Worm (Caenorhabditis elegans) whole organism, mixed stage, embryonic: ENCODE data around the gene cdr-6.

ENCODE experiments used
- bed-3 ChIP-seq: fragments of 200-800 bp; sonication (Bioruptor generic); optimal IDR thresholded peaks from 3 replicates; lab custom pipeline; 2018; ENCODE audit warnings: mild to moderate bottlenecking, missing genetic modification characterization, moderate library complexity, missing compliant biosample characterization
- blmp-1 ChIP-seq: fragments of 150-350 bp; optimal IDR thresholded peaks from 2 replicates; lab custom pipeline; 2014; ENCODE audit warnings: missing biosample characterization, missing genetic modification characterization
- ceh-39 ChIP-seq: fragments of 150-350 bp; optimal IDR thresholded peaks from 2 replicates; lab custom pipeline; 2014; ENCODE audit warnings: missing biosample characterization, missing genetic modification characterization
- ceh-43 ChIP-seq: fragments of 200-800 bp; sonication (Bioruptor generic); optimal IDR thresholded peaks from 2 replicates; lab custom pipeline; 2018; ENCODE audit warnings: mild to moderate bottlenecking, missing genetic modification characterization, moderate library complexity, missing compliant biosample characterization
- ceh-83 ChIP-seq: fragments of 200-800 bp; sonication (Bioruptor generic); optimal IDR thresholded peaks from 2 replicates; lab custom pipeline; 2018; ENCODE audit warnings: mild to moderate bottlenecking, missing genetic modification characterization, missing compliant biosample characterization
- ces-1 ChIP-seq: fragments of 150-350 bp; optimal IDR thresholded peaks from 2 replicates; lab custom pipeline; 2014; ENCODE audit warnings: missing biosample characterization, missing genetic modification reagents, missing genetic modification characterization
- cnd-1 ChIP-seq: fragments of 200-800 bp; sonication (Bioruptor generic); optimal IDR thresholded peaks from 2 replicates; lab custom pipeline; 2018; ENCODE audit warnings: mild to moderate bottlenecking, missing genetic modification characterization, missing compliant biosample characterization
- drap-1 ChIP-seq: fragments of 200-800 bp; sonication (Bioruptor generic); optimal IDR thresholded peaks from 3 replicates; lab custom pipeline; 2018; ENCODE audit warnings: mild to moderate bottlenecking, missing genetic modification characterization, missing compliant biosample characterization
- elt-1 ChIP-seq: sonication (generic microtip); optimal IDR thresholded peaks from 2 replicates; lab custom pipeline; 2017; ENCODE audit warnings: missing genetic modification characterization, mild to moderate bottlenecking, missing compliant biosample characterization, antibody characterized with exemption, moderate library complexity, borderline replicate concordance; ENCODE audit not compliant: insufficient read depth
- elt-3 ChIP-seq: fragments of 150-350 bp; optimal IDR thresholded peaks from 2 replicates; lab custom pipeline; 2014; ENCODE audit warnings: missing biosample characterization, missing genetic modification characterization
- flh-1 ChIP-seq: fragments of 200-800 bp; sonication (Bioruptor generic); optimal IDR thresholded peaks from 2 replicates; lab custom pipeline; 2018; ENCODE audit warnings: mild to moderate bottlenecking, missing genetic modification characterization, moderate library complexity, missing compliant biosample characterization
- ham-2 ChIP-seq: fragments of 200-800 bp; sonication (Bioruptor generic); optimal IDR thresholded peaks from 2 replicates; lab custom pipeline; 2018; ENCODE audit warnings: mild to moderate bottlenecking, missing genetic modification characterization, missing compliant biosample characterization
- lin-32 ChIP-seq: fragments of 200-800 bp; sonication (Bioruptor generic); optimal IDR thresholded peaks from 2 replicates; lab custom pipeline; 2018; ENCODE audit warnings: mild to moderate bottlenecking, missing genetic modification characterization, missing compliant biosample characterization
- lsy-2 ChIP-seq: fragments of 150-350 bp; optimal IDR thresholded peaks from 2 replicates; lab custom pipeline; 2014; ENCODE audit warnings: missing biosample characterization, missing genetic modification characterization
- mab-5 ChIP-seq: fragments of 150-350 bp; optimal IDR thresholded peaks from 2 replicates; lab custom pipeline; 2014; ENCODE audit warnings: missing biosample characterization, missing genetic modification characterization
- mep-1 ChIP-seq: fragments of 150-350 bp; optimal IDR thresholded peaks from 2 replicates; lab custom pipeline; 2017; ENCODE audit warnings: missing biosample characterization, missing genetic modification reagents, missing genetic modification characterization, inconsistent platforms
- nhr-12 ChIP-seq: fragments of 150-350 bp; optimal IDR thresholded peaks from 2 replicates; lab custom pipeline; 2014; ENCODE audit warnings: missing biosample characterization, missing genetic modification characterization
- nhr-2 ChIP-seq: fragments of 150-350 bp; optimal IDR thresholded peaks from 2 replicates; lab custom pipeline; 2014; ENCODE audit warnings: missing biosample characterization, missing genetic modification characterization
- nhr-237 ChIP-seq: fragments of 150-350 bp; optimal IDR thresholded peaks from 2 replicates; lab custom pipeline; 2014; ENCODE audit warnings: missing biosample characterization, missing genetic modification characterization
- nhr-28 ChIP-seq: fragments of 150-350 bp; optimal IDR thresholded peaks from 2 replicates; lab custom pipeline; 2014; ENCODE audit warnings: missing biosample characterization, missing genetic modification characterization
- nhr-76 ChIP-seq: sonication (generic microtip); optimal IDR thresholded peaks from 2 replicates; lab custom pipeline; 2017; ENCODE audit warnings: missing biosample characterization, missing genetic modification characterization
- sem-2 ChIP-seq: fragments of 200-800 bp; sonication (Bioruptor generic); optimal IDR thresholded peaks from 2 replicates; lab custom pipeline; 2018; ENCODE audit warnings: mild to moderate bottlenecking, missing genetic modification characterization, missing compliant biosample characterization
- snpc-4 ChIP-seq: fragments of 150-350 bp; optimal IDR thresholded peaks from 2 replicates; lab custom pipeline; 2014; ENCODE audit warnings: missing biosample characterization, missing genetic modification characterization
- sptf-1 ChIP-seq: sonication (generic microtip); optimal IDR thresholded peaks from 2 replicates; lab custom pipeline; 2017; ENCODE audit warnings: mild to moderate bottlenecking, missing genetic modification characterization, moderate library complexity, missing compliant biosample characterization
- tbx-8 ChIP-seq: fragments of 200-800 bp; sonication (Bioruptor generic); optimal IDR thresholded peaks from 2 replicates; lab custom pipeline; 2018; ENCODE audit warnings: mild to moderate bottlenecking, missing genetic modification characterization, moderate library complexity, missing compliant biosample characterization
- unc-120 ChIP-seq: sonication (generic microtip); optimal IDR thresholded peaks from 2 replicates; lab custom pipeline; 2017; ENCODE audit warnings: missing genetic modification characterization, missing compliant biosample characterization; ENCODE audit not compliant: poor library complexity, severe bottlenecking
- unc-39 ChIP-seq: fragments of 150-350 bp; optimal IDR thresholded peaks from 2 replicates; lab custom pipeline; 2014; ENCODE audit warnings: missing biosample characterization, missing genetic modification characterization
- unc-62 ChIP-seq: fragments of 150-350 bp; optimal IDR thresholded peaks from 2 replicates; lab custom pipeline; 2014; ENCODE audit warnings: missing biosample characterization, missing genetic modification reagents, missing genetic modification characterization
- zip-8 ChIP-seq: fragments of 150-350 bp; optimal IDR thresholded peaks from 2 replicates; lab custom pipeline; 2014; ENCODE audit warnings: missing biosample characterization, missing genetic modification characterization

Gene cdr-6

DNA sequence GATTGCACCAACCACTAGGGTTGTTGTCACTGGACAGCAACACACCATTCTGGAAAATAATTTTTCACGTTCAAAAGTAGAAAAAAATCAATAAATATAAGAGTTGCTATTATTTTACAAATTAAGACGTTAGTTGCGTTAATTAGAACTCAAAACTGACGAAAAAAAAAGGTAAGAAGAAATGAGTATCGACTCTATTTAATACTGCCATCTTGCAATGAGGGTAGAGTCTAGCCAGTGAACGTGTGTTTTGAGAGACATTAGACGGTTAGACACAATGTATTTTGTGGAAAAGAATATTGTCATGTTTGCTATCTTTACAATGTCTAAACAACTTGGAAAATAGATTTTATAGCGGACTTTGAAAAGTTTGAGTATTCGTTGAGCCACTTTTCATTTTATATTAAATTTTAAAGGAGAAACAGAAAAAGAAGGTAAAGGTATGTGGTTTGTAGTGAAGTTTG is at the start of gene cdr-6:
TSS of gene cdr-6 (minus strand) at position 51 of the 464 bp plus-strand sequence.
- no peak for TF ChIP-seq unc-120 (tag; lab: Kevin White, UChicago)
- TF ChIP-seq ces-1 (GFP tag; lab: Kevin White, UChicago): peak; percentile 22
- TF ChIP-seq nhr-237 (tag; lab: Kevin White, UChicago): no peak
- no peak for TF ChIP-seq elt-3 (tag; lab: Kevin White, UChicago)
- TF ChIP-seq ham-2 (GFP tag; lab: Kevin White, UChicago): no peak
- TF ChIP-seq nhr-28 (tag; lab: Kevin White, UChicago): no peak

DNA sequence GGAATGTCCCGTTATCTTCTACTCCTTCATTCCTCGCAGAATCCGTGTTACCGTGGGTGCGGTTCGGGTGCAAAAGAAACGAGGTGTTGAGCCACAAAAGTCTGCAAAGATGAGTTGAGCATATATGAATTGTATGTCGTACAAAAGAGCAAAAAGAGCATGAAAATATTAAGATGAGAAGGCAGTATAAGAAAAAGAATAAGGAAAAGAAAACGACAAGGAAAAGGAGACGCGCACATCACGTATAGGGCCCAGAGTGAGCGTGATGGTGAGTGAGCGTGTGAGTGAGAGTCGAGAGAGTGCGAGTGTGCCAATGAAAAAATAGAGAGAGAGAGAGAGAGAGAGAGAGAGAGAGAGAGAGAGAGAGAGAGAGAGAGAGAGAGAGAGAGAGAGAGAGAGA is 49.4 kb upstream of the cdr-6 start, which contains the start of gene egl-10:
TSS of gene egl-10 (minus strand) at position 101 of the 400 bp plus-strand sequence.
- TF ChIP-seq sptf-1 (tag; lab: Kevin White, UChicago) (no peak), cnd-1 (tag; lab: Kevin White, UChicago) (peak; percentile 6), ceh-39 (no peak)

DNA sequence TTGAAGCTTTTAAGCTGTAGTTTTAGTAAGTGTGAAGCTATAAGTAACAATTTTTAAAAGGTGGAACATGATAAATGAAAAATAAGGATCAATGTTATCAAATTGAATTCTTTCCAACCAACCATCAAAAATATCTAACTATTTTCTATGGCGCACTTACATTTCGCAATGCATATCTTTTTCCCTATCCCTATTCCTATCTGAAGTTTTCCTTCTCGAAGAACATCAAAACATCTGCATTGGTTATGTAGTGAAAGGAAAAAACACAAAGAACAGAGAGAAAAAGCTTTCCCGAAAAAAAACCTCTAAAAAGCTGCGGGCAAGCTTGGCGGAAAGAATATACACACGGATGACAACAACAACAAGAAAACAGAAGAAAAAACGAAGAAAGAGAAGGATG is 47.1 kb upstream of the cdr-6 start:
- TF ChIP-seq ham-2 (GFP tag; lab: Kevin White, UChicago): no peak
- TF ChIP-seq elt-3 (tag; lab: Kevin White, UChicago): no peak
- TF ChIP-seq nhr-2 (tag; lab: Kevin White, UChicago): no peak
- no peak for TF ChIP-seq lsy-2 (tag; lab: Kevin White, UChicago)
- TF ChIP-seq snpc-4 (tag; lab: Kevin White, UChicago): no peak
- no peak for TF ChIP-seq ceh-83 (GFP tag; lab: Kevin White, UChicago)
- no peak for TF ChIP-seq ces-1 (GFP tag; lab: Kevin White, UChicago)
- no peak for TF ChIP-seq blmp-1 (tag; lab: Kevin White, UChicago)
- TF ChIP-seq sem-2 (GFP tag; lab: Kevin White, UChicago): no peak
- TF ChIP-seq nhr-28 (tag; lab: Kevin White, UChicago): no peak
- TF ChIP-seq flh-1 (GFP tag; lab: Kevin White, UChicago): no peak
- no peak for TF ChIP-seq lin-32 (GFP tag; lab: Kevin White, UChicago)
- TF ChIP-seq elt-1 (tag; lab: Kevin White, UChicago): no peak
- TF ChIP-seq drap-1 (GFP tag; lab: Kevin White, UChicago): no peak
- no peak for TF ChIP-seq bed-3 (GFP tag; lab: Kevin White, UChicago)
- no peak for TF ChIP-seq ceh-43 (GFP tag; lab: Kevin White, UChicago)
- no peak for TF ChIP-seq unc-62 (GFP tag; lab: Kevin White, UChicago)
- no peak for TF ChIP-seq unc-39 (tag; lab: Kevin White, UChicago)
- TF ChIP-seq mep-1 (tag; lab: Kevin White, UChicago): no peak

DNA sequence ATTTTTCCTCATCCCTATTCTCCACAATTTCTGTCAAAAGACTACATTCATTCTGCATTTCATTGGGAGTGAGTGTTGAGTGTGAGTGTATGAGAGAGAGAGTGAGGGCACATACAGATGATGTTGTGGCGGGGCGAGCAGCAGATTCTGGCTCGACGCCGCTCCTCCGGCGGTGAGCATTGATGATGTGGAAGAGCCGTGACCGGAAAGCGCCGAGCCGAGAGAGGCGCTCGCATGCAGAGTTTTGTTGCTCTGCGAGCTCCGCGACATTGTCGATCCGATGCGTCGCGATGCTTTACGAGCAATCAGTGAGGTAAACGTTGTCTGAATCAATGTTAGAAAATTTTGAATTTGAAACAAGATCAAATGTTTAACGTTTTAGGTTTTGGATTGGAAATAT is 42.2 kb upstream of the cdr-6 start:
- TF ChIP-seq ceh-43 (GFP tag; lab: Kevin White, UChicago) (no peak), bed-3 (GFP tag; lab: Kevin White, UChicago) (no peak), lin-32 (GFP tag; lab: Kevin White, UChicago) (no peak), flh-1 (GFP tag; lab: Kevin White, UChicago) (no peak), sptf-1 (tag; lab: Kevin White, UChicago) (no peak), ham-2 (GFP tag; lab: Kevin White, UChicago) (no peak), elt-3 (tag; lab: Kevin White, UChicago) (no peak), mab-5 (tag; lab: Kevin White, UChicago) (no peak), unc-39 (tag; lab: Kevin White, UChicago) (no peak), zip-8 (tag; lab: Kevin White, UChicago) (no peak), nhr-2 (tag; lab: Kevin White, UChicago) (no peak), nhr-12 (no peak), drap-1 (GFP tag; lab: Kevin White, UChicago) (no peak), nhr-76 (tag; lab: Kevin White, UChicago) (no peak), blmp-1 (tag; lab: Kevin White, UChicago) (no peak), unc-62 (GFP tag; lab: Kevin White, UChicago) (no peak), tbx-8 (no peak)

DNA sequence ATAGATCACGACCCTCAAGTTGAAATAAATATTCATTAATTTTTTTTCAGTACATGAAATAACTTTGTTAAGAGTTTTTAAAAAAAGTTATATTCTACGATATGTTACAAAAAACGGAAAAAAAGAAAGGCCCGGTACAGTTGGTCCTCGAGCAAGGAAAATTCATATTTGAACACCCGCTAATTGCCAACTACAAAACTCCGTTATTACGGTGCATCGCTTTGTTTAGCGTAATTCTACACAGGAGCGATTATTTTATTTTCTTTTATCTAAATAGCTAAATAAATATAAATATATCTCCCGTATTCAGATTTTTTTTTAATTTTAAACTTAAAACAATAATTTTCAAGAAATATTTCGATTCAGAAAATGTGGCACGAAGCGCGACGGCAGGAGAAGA is 36.9 kb upstream of the cdr-6 start, which contains the start of gene F28C1.1:
TSS of gene F28C1.1 (plus strand) at position 365 of the 400 bp plus-strand sequence.
- TF ChIP-seq flh-1 (GFP tag; lab: Kevin White, UChicago): no peak
- peak; percentile 20 for TF ChIP-seq lsy-2 (tag; lab: Kevin White, UChicago)
- TF ChIP-seq unc-62 (GFP tag; lab: Kevin White, UChicago): no peak
- no peak for TF ChIP-seq lin-32 (GFP tag; lab: Kevin White, UChicago)
- no peak for TF ChIP-seq elt-3 (tag; lab: Kevin White, UChicago)
- peak; percentile 53 for TF ChIP-seq ces-1 (GFP tag; lab: Kevin White, UChicago)
- no peak for TF ChIP-seq nhr-28 (tag; lab: Kevin White, UChicago)
